Fruit fly (Drosophila melanogaster): ENCODE measurements around the gene CG10347.

DNA sequence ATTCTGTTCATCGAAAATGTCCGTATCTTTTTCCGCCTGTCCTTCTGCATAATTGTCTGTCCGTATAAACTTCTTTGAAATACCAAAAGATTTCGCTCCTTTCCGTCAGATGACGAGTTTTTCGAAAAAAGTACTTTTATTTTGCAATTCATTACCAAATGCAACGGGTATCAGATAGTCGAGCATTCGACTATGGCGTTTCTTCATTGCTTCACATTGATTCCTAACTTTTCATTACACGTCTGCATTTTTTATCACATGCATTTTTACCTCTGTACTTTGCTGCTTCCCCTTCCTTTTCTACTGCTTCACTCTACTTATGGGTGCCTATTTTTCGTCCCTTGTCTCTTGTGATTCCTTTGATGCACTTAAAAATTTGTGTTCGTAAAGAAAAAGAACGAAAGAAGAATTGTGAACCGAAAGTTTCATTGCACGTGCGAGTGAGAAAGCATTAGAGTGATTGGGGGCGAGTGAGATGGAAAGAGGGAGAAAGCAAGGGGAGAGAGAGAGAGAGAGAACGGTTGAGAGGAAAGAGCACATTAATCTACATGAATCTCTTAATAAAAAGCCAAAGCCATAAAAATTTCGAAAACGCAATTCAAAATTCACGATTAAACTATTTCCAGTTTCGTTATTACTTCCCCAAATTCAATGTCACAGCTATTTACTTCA lies 26.3 kb downstream of the CG10347 start:
- TF ChIP-seq Dll (optimal IDR thresholded peaks at IDR 0.05) (no peak), usp (GFP tag; optimal IDR thresholded peaks at IDR 0.05) (no peak), CG8478 (optimal IDR thresholded peaks at IDR 0.05) (no peak)
